Worm (Caenorhabditis elegans): Measurements from ENCODE around the gene kcmf-1.

Gene kcmf-1

DNA sequence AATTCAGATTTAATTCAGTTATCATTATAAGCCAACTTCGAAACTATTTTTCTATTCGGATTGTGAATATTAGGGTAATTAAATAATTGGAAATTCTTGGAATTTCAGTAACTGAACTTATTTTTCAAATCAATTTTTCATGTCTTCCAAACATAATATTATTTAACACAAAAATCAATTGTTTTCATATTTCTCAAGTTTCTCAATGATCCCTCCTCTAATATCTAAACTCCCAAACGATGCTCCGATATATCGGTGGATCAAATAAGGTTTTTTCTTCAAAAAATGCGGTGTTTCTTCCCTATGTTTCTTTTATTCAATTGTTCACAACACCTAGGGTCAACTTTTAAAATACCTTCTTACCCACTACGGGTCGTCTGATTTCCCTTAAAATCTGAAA, 12.7 kb upstream of the kcmf-1 start:
- no peak for TF ChIP-seq grh-1 (GFP tag; IDR thresholded peaks at IDR 0.05)
- TF ChIP-seq ama-1 (optimal IDR thresholded peaks at IDR 0.05), result no peak
- TF ChIP-seq efl-1 (optimal IDR thresholded peaks at IDR 0.05), result no peak
- TF ChIP-seq efl-1 (GFP tag; optimal IDR thresholded peaks at IDR 0.05 in 1 of 2), result peak in 1 of 2 experiments; percentile 54
- TF ChIP-seq dpl-1 (GFP tag; optimal IDR thresholded peaks at IDR 0.05), result peak in 1 of 3 experiments; percentile 99

DNA sequence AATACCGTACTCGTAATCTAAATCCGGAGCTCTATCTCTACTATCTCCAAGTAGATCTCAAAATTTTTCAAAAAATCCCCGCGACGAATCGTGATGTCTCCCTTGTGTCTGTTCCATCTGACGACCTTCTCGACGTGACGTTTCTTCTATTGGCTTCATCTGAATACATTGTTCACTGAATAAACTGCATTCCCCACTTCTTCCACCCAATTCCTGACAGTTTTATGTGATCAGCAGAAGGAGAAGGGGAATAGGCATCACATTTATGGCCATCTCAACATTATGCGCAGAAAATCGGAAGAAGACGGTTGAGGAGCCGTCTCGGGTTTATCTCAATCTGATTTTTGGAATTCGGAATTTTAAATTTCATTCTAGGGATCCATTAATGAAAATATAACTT, 10.2 kb upstream of the kcmf-1 start:
- TF ChIP-seq mab-9 (GFP tag; IDR thresholded peaks at IDR 0.05) (no peak), nhr-28 (tag; optimal IDR thresholded peaks at IDR 0.05) (no peak), ceh-63 (GFP tag; optimal IDR thresholded peaks at IDR 0.05) (no peak), ama-1 (optimal IDR thresholded peaks at IDR 0.05) (no peak), nhr-20 (tag; optimal IDR thresholded peaks at IDR 0.05) (no peak), mep-1 (tag; optimal IDR thresholded peaks at IDR 0.05) (no peak), rnt-1 (tag; optimal IDR thresholded peaks at IDR 0.05) (no peak), alr-1 (tag; optimal IDR thresholded peaks at IDR 0.05; ENCODE audit: borderline replicate concordance) (no peak), ceh-90 (tag; optimal IDR thresholded peaks at IDR 0.05) (no peak), hlh-17 (GFP tag; optimal IDR thresholded peaks at IDR 0.05; ENCODE audit: borderline replicate concordance) (no peak), sup-37 (GFP tag; optimal IDR thresholded peaks at IDR 0.05) (no peak), hlh-4 (tag; optimal IDR thresholded peaks at IDR 0.05) (no peak), nhr-84 (tag; optimal IDR thresholded peaks at IDR 0.05) (no peak), egl-13 (tag; optimal IDR thresholded peaks at IDR 0.05) (no peak), isw-1 (GFP tag; IDR thresholded peaks at IDR 0.05) (no peak)

- TF ChIP-seq lir-3 (tag; optimal IDR thresholded peaks at IDR 0.05; ENCODE audit: poor library complexity) (no peak), nhr-19 (GFP tag; conservative IDR thresholded peaks at IDR 0.05) (no peak), mdl-1 (tag; optimal IDR thresholded peaks at IDR 0.05) (no peak), F16B12.6 (tag; optimal IDR thresholded peaks at IDR 0.05) (no peak), hlh-4 (tag; optimal IDR thresholded peaks at IDR 0.05) (no peak), ceh-82 (tag; optimal IDR thresholded peaks at IDR 0.05) (no peak), lin-15B (tag; optimal IDR thresholded peaks at IDR 0.05) (no peak), grh-1 (GFP tag; IDR thresholded peaks at IDR 0.05) (no peak), unc-86 (tag; optimal IDR thresholded peaks at IDR 0.05) (peak; percentile 38), mef-2 (tag; optimal IDR thresholded peaks at IDR 0.05) (no peak), nhr-85 (tag) (peak; percentile 74), lin-14 (GFP tag; optimal IDR thresholded peaks at IDR 0.05) (peak; percentile 23), hpl-2 (GFP tag; optimal IDR thresholded peaks at IDR 0.05) (no peak), ceh-63 (GFP tag; optimal IDR thresholded peaks at IDR 0.05) (no peak), xbp-1 (tag; optimal IDR thresholded peaks at IDR 0.05) (no peak), nhr-47 (tag; optimal IDR thresholded peaks at IDR 0.05) (no peak), lsy-2 (tag; optimal IDR thresholded peaks at IDR 0.05) (peak; percentile 25 to 59), rnt-1 (tag; optimal IDR thresholded peaks at IDR 0.05) (peak; percentile 7)
These were observed 9.3 kb upstream of the kcmf-1 start for ce11 chrIII:7819866-7820265.

- TF ChIP-seq mep-1 (tag; optimal IDR thresholded peaks at IDR 0.05), result no peak
- TF ChIP-seq unc-130 (tag; optimal IDR thresholded peaks at IDR 0.05), result no peak
- TF ChIP-seq hlh-4 (tag; optimal IDR thresholded peaks at IDR 0.05), result no peak
- no peak for TF ChIP-seq ces-1 (GFP tag; optimal IDR thresholded peaks at IDR 0.05)
- TF ChIP-seq egl-13 (tag; optimal IDR thresholded peaks at IDR 0.05), result no peak
- TF ChIP-seq jun-1 (tag; optimal IDR thresholded peaks at IDR 0.05), result no peak
These were observed 5.9 kb upstream of the kcmf-1 start for ce11 chrIII:7823285-7823684.

ce11 chrIII:7824041-7824440, 5.2 kb upstream of the kcmf-1 start:
- peak; percentile 22 for TF ChIP-seq unc-86 (tag; optimal IDR thresholded peaks at IDR 0.05)
- TF ChIP-seq efl-1 (optimal IDR thresholded peaks at IDR 0.05), result no peak
- peak in 1 of 2 experiments; percentile 21 for TF ChIP-seq efl-1 (GFP tag; optimal IDR thresholded peaks at IDR 0.05 in 1 of 2)
- TF ChIP-seq aha-1 (tag; optimal IDR thresholded peaks at IDR 0.05), result no peak
